Fruit fly (Drosophila melanogaster): ENCODE data around the gene CG32588.

The CG32588 gene

DNA sequence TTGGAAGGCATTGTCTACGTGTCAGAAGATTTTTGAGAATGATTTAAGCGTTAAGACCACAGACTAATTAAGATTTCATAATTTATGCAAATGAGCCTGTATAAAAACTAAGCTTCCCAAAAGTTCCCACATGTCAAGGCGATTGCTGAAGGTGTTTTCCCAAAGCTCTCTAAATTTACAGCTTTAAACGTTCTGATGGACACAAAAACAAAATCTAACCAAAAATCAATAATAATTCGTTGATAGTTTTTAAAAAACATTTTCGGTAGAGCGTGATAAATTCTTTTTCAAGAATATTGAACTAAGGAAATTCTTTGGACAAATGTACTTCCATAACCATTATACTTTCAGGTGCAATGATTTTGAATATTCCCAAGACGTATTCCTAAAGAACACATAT is 44.4 kb downstream of the CG32588 start:
- TF ChIP-seq CG15710 (tag; optimal IDR thresholded peaks at IDR 0.05): no peak
- TF ChIP-seq CG12605 (GFP tag; IDR thresholded peaks at IDR 0.05): no peak
- TF ChIP-seq CG14655 (GFP tag; optimal IDR thresholded peaks at IDR 0.05): peak; percentile 0
- TF ChIP-seq CG9948 (tag; optimal IDR thresholded peaks at IDR 0.05): no peak
- TF ChIP-seq Snoo (tag; optimal IDR thresholded peaks at IDR 0.05): no peak

DNA sequence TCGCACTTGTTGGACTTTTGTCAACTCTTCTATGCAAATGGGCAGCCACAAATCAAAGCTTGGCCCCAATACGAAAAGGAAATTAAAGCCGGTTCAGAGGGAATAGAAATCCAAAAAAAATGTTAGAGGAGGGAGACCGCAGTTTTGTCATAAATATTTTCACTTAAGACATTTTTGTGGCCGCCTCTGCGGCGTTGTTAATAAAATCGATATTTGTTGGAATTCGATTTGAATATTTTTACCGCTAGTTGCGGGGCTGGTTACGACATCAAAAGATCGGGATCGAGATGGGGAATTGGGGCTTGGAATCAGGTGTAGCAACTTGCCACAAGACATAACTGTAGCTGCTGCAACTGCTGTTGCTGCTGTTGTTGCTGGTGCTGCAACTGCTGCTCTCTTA is 49.2 kb downstream of the CG32588 start:
- TF ChIP-seq CG8301 (tag; optimal IDR thresholded peaks at IDR 0.05) (no peak), CG32121 (GFP tag; IDR thresholded peaks at IDR 0.05) (no peak), EcR (GFP tag; optimal IDR thresholded peaks at IDR 0.05) (no peak), Ets98B (GFP tag; IDR thresholded peaks at IDR 0.05) (no peak), CG10348 (GFP tag; IDR thresholded peaks at IDR 0.05) (no peak), D1 (tag; optimal IDR thresholded peaks at IDR 0.05) (no peak), CG8159 (tag; optimal IDR thresholded peaks at IDR 0.05) (no peak), Pif1B (GFP tag; optimal IDR thresholded peaks at IDR 0.05) (no peak), Snoo (tag; optimal IDR thresholded peaks at IDR 0.05) (no peak), CG15710 (tag; optimal IDR thresholded peaks at IDR 0.05) (no peak)

DNA sequence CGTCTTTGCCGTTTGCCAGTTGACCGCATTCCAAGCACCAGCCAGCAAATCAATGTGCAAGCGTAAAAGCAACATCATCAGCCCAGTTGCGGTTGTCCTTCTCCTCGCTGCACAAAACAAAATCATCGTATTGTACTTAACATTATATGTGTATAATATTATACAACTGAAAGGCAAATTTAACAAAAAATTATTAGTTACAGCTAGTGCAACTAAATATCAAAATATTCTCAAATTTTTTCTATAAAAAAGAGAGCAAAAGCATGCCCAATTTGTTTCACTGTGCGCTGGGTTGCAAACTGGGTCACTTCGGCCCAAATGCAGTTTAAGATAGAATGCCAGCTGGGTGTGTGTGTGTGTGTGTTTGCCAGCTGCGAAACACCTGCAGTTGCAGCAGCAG is 50.1 kb downstream of the CG32588 start:
- TF ChIP-seq EcR (GFP tag; optimal IDR thresholded peaks at IDR 0.05) (no peak), CG12605 (GFP tag; IDR thresholded peaks at IDR 0.05) (0 out of 2 replicates have a peak, but pooled peaks have one; percentile 46), rn (GFP tag; IDR thresholded peaks at IDR 0.05) (no peak), CG17806 (tag; optimal IDR thresholded peaks at IDR 0.05) (no peak), CG10348 (GFP tag; IDR thresholded peaks at IDR 0.05) (no peak), fd96Ca (GFP tag; IDR thresholded peaks at IDR 0.05) (peak; percentile 45; the same call in 1 of the 3 replicates), CG14655 (GFP tag; optimal IDR thresholded peaks at IDR 0.05) (peak; percentile 77), Ets98B (GFP tag; IDR thresholded peaks at IDR 0.05) (peak; percentile 63), Snoo (tag; optimal IDR thresholded peaks at IDR 0.05) (no peak), CG9948 (tag; optimal IDR thresholded peaks at IDR 0.05) (peak; percentile 27), CG15710 (tag; optimal IDR thresholded peaks at IDR 0.05) (no peak), CG4496 (GFP tag; IDR thresholded peaks at IDR 0.05) (peak; percentile 72; the same call in 1 of the 3 replicates), CG34367 (tag; optimal IDR thresholded peaks at IDR 0.05) (no peak), CG8159 (tag; optimal IDR thresholded peaks at IDR 0.05) (no peak), CG8301 (tag; optimal IDR thresholded peaks at IDR 0.05) (peak; percentile 79), Pif1B (GFP tag; optimal IDR thresholded peaks at IDR 0.05) (peak; percentile 37), D1 (tag; optimal IDR thresholded peaks at IDR 0.05) (no peak), Pif1A (GFP tag; optimal IDR thresholded peaks at IDR 0.05) (peak; percentile 32), gl (tag; optimal IDR thresholded peaks at IDR 0.05) (no peak), CG32121 (GFP tag; IDR thresholded peaks at IDR 0.05) (peak; percentile 57), CG13204 (GFP tag; optimal IDR thresholded peaks at IDR 0.05) (no peak)
